Worm (Caenorhabditis elegans): ENCODE measurements around the gene col-152.

Gene col-152

DNA sequence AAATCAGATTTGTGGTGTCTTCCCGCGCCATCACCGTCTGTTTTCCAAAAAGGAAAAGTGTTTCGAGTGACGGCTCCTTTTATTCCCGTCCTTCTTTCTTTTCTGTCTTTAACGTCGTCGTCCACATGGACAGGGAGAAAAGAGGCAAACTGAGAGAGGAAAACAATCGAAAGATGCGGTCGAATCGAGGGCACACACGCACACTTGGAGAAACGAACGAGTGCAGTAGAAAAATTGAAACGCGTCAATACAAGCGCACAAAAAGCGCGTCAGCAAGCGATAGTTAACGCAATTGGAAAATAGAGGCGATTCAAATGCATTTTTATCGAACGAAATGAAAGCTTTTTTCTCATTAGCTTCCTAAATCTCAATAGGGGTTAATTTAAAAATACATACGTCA is 23.9 kb upstream of the col-152 start (continued):
- TF ChIP-seq ama-1 (optimal IDR thresholded peaks at IDR 0.05): no peak
- no peak for TF ChIP-seq ama-1 (GFP tag; optimal IDR thresholded peaks at IDR 0.05)
- no peak for TF ChIP-seq sptf-2 (GFP tag; optimal IDR thresholded peaks at IDR 0.05)
- peak; percentile 30 for TF ChIP-seq lsl-1 (GFP tag; optimal IDR thresholded peaks at IDR 0.05)
- TF ChIP-seq ceh-91 (GFP tag; IDR thresholded peaks at IDR 0.05): no peak
- no peak for TF ChIP-seq akir-1 (GFP tag; optimal IDR thresholded peaks at IDR 0.05)
- TF ChIP-seq nfya-2 (GFP tag; IDR thresholded peaks at IDR 0.05): no peak
- no peak for TF ChIP-seq nfya-1 (tag; optimal IDR thresholded peaks at IDR 0.05; ENCODE audit: borderline replicate concordance, insufficient read depth)
- TF ChIP-seq T26A5.8 (tag; optimal IDR thresholded peaks at IDR 0.05): no peak
- no peak for TF ChIP-seq hlh-12 (tag; optimal IDR thresholded peaks at IDR 0.05)
- TF ChIP-seq D2030.7 (GFP tag; IDR thresholded peaks at IDR 0.05): no peak
- TF ChIP-seq snpc-1.1 (tag; optimal IDR thresholded peaks at IDR 0.05; ENCODE audit: insufficient read depth): no peak
- no peak for TF ChIP-seq mxl-1 (tag; optimal IDR thresholded peaks at IDR 0.05)
- TF ChIP-seq aptf-2 (GFP tag; conservative IDR thresholded peaks at IDR 0.05): no peak
- peak; percentile 56; the same call in 1 of the 2 replicates for TF ChIP-seq hsf-1 (GFP tag; IDR thresholded peaks at IDR 0.05)
- TF ChIP-seq F39B2.1 (GFP tag; IDR thresholded peaks at IDR 0.05): no peak
- peak; percentile 69 for TF ChIP-seq dpl-1 (GFP tag; optimal IDR thresholded peaks at IDR 0.05)
- 0 out of 2 replicates have a peak, but pooled peaks have one; percentile 45 for TF ChIP-seq ztf-6 (GFP tag; IDR thresholded peaks at IDR 0.05)
- TF ChIP-seq tbx-9 (tag; optimal IDR thresholded peaks at IDR 0.05; ENCODE audit: borderline replicate concordance): no peak
- TF ChIP-seq K11D2.4 (GFP tag; IDR thresholded peaks at IDR 0.05): peak; percentile 71
- peak; percentile 64 for TF ChIP-seq repo-1 (tag; optimal IDR thresholded peaks at IDR 0.05)
- no peak for TF ChIP-seq nhr-179 (tag; optimal IDR thresholded peaks at IDR 0.05)
- no peak for TF ChIP-seq F57A8.1 (GFP tag; optimal IDR thresholded peaks at IDR 0.05)
- 0 out of 2 replicates have a peak, but pooled peaks have one; percentile 65 for TF ChIP-seq let-526 (GFP tag; IDR thresholded peaks at IDR 0.05)
- peak; percentile 54 for TF ChIP-seq hmg-1.2 (GFP tag; IDR thresholded peaks at IDR 0.05)
- no peak for TF ChIP-seq Y79H2A.3 (GFP tag; conservative IDR thresholded peaks at IDR 0.05)
- TF ChIP-seq Y53F4B.3 (GFP tag; IDR thresholded peaks at IDR 0.05): no peak
- no peak for TF ChIP-seq nhr-120 (GFP tag; IDR thresholded peaks at IDR 0.05)
- no peak for TF ChIP-seq egl-18 (GFP tag; IDR thresholded peaks at IDR 0.05)
- peak; percentile 52 to 74 for TF ChIP-seq let-607 (tag; optimal IDR thresholded peaks at IDR 0.05)

DNA sequence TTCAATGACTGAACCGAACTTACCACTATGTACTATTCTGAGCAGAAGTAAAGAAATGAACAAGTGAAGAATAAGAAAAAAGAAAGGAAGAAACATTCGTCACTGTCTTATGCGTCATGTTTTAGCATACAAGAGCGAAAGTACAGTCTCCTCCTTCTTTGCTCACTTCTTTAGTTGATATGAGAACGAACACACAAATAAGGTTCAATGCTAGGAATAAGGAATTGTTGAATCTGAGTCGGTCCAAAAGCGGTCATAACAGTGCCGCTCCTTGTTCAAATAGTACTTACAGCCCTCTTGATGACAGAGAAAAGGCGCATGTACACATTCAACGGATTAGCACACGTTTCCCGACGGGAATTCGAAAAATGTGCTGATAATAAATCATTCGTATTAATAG is 21.6 kb upstream of the col-152 start, which contains the start of gene F25D1.8:
Gene F25D1.8 (plus strand): TSS at position 301 of the 400 bp plus-strand sequence.
- TF ChIP-seq ama-1 (optimal IDR thresholded peaks at IDR 0.05) (no peak), ama-1 (GFP tag; optimal IDR thresholded peaks at IDR 0.05) (no peak), bed-2 (GFP tag; IDR thresholded peaks at IDR 0.05) (no peak), B0019.2 (GFP tag; conservative IDR thresholded peaks at IDR 0.05) (no peak), unc-130 (GFP tag; optimal IDR thresholded peaks at IDR 0.05) (no peak), ets-4 (GFP tag; optimal IDR thresholded peaks at IDR 0.05) (no peak), zim-3 (tag; optimal IDR thresholded peaks at IDR 0.05) (no peak)

DNA sequence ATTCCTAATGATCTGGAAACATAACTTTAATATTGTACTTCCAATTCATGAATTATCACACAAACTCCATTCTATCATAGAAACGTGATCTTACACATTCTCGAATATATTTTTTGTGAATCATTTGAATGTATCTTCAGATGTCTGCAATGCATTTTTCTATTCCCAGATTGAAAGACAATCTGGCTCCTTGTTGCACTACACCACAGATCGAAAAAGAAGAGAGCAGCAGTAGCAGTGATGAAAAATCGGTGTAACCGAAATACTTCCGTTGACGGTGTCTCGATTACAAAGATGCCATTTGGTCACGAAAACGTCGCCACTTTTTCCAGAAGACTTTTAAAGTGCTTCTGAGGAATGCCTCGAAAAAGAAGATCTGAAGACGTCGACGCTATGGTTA is 20.7 kb upstream of the col-152 start, which contains the start of gene degt-1:
Gene degt-1 (plus strand): TSS at position 301 of the 400 bp plus-strand sequence.
- TF ChIP-seq F22D6.2 (tag; optimal IDR thresholded peaks at IDR 0.05): no peak
- TF ChIP-seq bed-2 (GFP tag; IDR thresholded peaks at IDR 0.05): no peak
- TF ChIP-seq T26A5.8 (tag; optimal IDR thresholded peaks at IDR 0.05): no peak
- no peak for TF ChIP-seq let-607 (tag; optimal IDR thresholded peaks at IDR 0.05)
- no peak for TF ChIP-seq lin-35 (GFP tag; optimal IDR thresholded peaks at IDR 0.05)
- TF ChIP-seq snpc-1.3 (tag; optimal IDR thresholded peaks at IDR 0.05; ENCODE audit: insufficient read depth): no peak
- no peak for TF ChIP-seq nhr-90 (tag; optimal IDR thresholded peaks at IDR 0.05)
- TF ChIP-seq mel-28 (tag; optimal IDR thresholded peaks at IDR 0.05; ENCODE audit: borderline replicate concordance): no peak
- no peak for TF ChIP-seq mxl-1 (tag; optimal IDR thresholded peaks at IDR 0.05)
- TF ChIP-seq ceh-91 (GFP tag; IDR thresholded peaks at IDR 0.05): no peak
